Fruit fly (Drosophila melanogaster) whole organism: ENCODE measurements around the gene RpS27A.

Experiments used
- CG8478 ChIP-seq: fragments of >200 bp; optimal IDR thresholded peaks from 2 replicates; lab custom pipeline; 2018; ENCODE audit warnings: inconsistent platforms
- Dll ChIP-seq: fragments of >200 bp; optimal IDR thresholded peaks from 2 replicates; lab custom pipeline; 2017
- EcR ChIP-seq, 2 experiments: fragments of >200 bp; optimal IDR thresholded peaks; 2 replicates each; lab custom pipeline; 2017; ENCODE audit warnings: missing biosample characterization in 2 of 2, missing genetic modification characterization in 2 of 2, missing genetic modification reagents in 2 of 2
- psq ChIP-seq: fragments of >200 bp; optimal IDR thresholded peaks from 2 replicates; lab custom pipeline; 2017

dm6 chr2L:10364229-10364628 is 43.9 kb upstream of the RpS27A start, which contains the start of gene lft:
- no peak for TF ChIP-seq psq (lab: Kevin White, UChicago)
- no peak for TF ChIP-seq CG8478
- TF ChIP-seq Dll, result no peak
- no peak for TF ChIP-seq EcR (GFP tag; optimal IDR thresholded peaks at IDR 0.05; lab: Kevin White, UChicago)
